Fruit fly (Drosophila melanogaster): ENCODE results near the gene muc.

muc gene

dm6 chr2L:7396962-7397361, 29.7 kb upstream of the muc start (continued):
- TF ChIP-seq fd102C (GFP tag; optimal IDR thresholded peaks at IDR 0.05) (no peak), nerfin-1 (tag; optimal IDR thresholded peaks at IDR 0.05) (no peak), sqz (GFP tag; optimal IDR thresholded peaks at IDR 0.05) (no peak), tx (GFP tag; optimal IDR thresholded peaks at IDR 0.05) (no peak), CG6689 (GFP tag; IDR thresholded peaks at IDR 0.05) (peak; percentile 73), CG15601 (tag; optimal IDR thresholded peaks at IDR 0.05) (no peak), ac (GFP tag; optimal IDR thresholded peaks at IDR 0.05) (no peak), E2f1 (GFP tag; IDR thresholded peaks at IDR 0.05) (peak; percentile 81), sr (GFP tag; IDR thresholded peaks at IDR 0.05) (peak; percentile 14; the same call in 1 of the 3 replicates), prd (optimal IDR thresholded peaks at IDR 0.05) (no peak), prd (GFP tag; IDR thresholded peaks at IDR 0.05) (peak; percentile 85), jing (GFP tag; optimal IDR thresholded peaks at IDR 0.05) (no peak), odd (GFP tag; optimal IDR thresholded peaks at IDR 0.05) (peak; percentile 18), CG18619 (GFP tag; optimal IDR thresholded peaks at IDR 0.05) (no peak), fru (optimal IDR thresholded peaks at IDR 0.05) (no peak), zen2 (GFP tag; IDR thresholded peaks at IDR 0.05; ENCODE audit: partially characterized antibody) (no peak), TFAM (GFP tag; optimal IDR thresholded peaks at IDR 0.05) (no peak), CG13624 (GFP tag; optimal IDR thresholded peaks at IDR 0.05) (peak; percentile 53), CG34422 (GFP tag; IDR thresholded peaks at IDR 0.05) (peak; percentile 77; the same call in 1 of the 3 replicates), chif (GFP tag; optimal IDR thresholded peaks at IDR 0.05) (peak; percentile 0 to 46), Dp (GFP tag; optimal IDR thresholded peaks at IDR 0.05) (no peak), Gsc (GFP tag; IDR thresholded peaks at IDR 0.05) (no peak), eyg (GFP tag; optimal IDR thresholded peaks at IDR 0.05) (no peak), Side (GFP tag; optimal IDR thresholded peaks at IDR 0.05) (peak; percentile 60), CG12744 (GFP tag; optimal IDR thresholded peaks at IDR 0.05) (peak; percentile 51), schlank (tag; optimal IDR thresholded peaks at IDR 0.05) (no peak), tin (GFP tag; optimal IDR thresholded peaks at IDR 0.05) (peak; percentile 51), Doc3 (GFP tag; IDR thresholded peaks at IDR 0.05; ENCODE audit: partially characterized antibody) (no peak), CG5245 (GFP tag; optimal IDR thresholded peaks at IDR 0.05) (no peak), fd64A (GFP tag; optimal IDR thresholded peaks at IDR 0.05) (no peak), luna (GFP tag; optimal IDR thresholded peaks at IDR 0.05) (no peak), danr (GFP tag; IDR thresholded peaks at IDR 0.05) (peak; percentile 51; the same call in 1 of the 2 replicates), CG18599 (GFP tag; optimal IDR thresholded peaks at IDR 0.05) (peak; percentile 83), Dip3 (GFP tag; optimal IDR thresholded peaks at IDR 0.05) (peak; percentile 19), lola (GFP tag; optimal IDR thresholded peaks at IDR 0.05) (peak in 1 of 3 experiments; percentile 33), CG15011 (GFP tag; optimal IDR thresholded peaks at IDR 0.05) (peak; percentile 18), Abd-B (GFP tag; optimal IDR thresholded peaks at IDR 0.05) (peak; percentile 73), CG1602 (GFP tag; optimal IDR thresholded peaks at IDR 0.05) (peak; percentile 42), klu (GFP tag; IDR thresholded peaks at IDR 0.05) (peak; percentile 58; the same call in 1 of the 2 replicates), CG8281 (tag; optimal IDR thresholded peaks at IDR 0.05) (peak; percentile 10), kni (GFP tag; optimal IDR thresholded peaks at IDR 0.05) (no peak), sd (tag; optimal IDR thresholded peaks at IDR 0.05) (peak; percentile 14), CG33557 (GFP tag; optimal IDR thresholded peaks at IDR 0.05) (no peak), CG4854 (GFP tag; optimal IDR thresholded peaks at IDR 0.05) (peak; percentile 31), CG7271 (tag; optimal IDR thresholded peaks at IDR 0.05) (no peak), CG10366 (GFP tag; IDR thresholded peaks at IDR 0.05) (peak; percentile 69), CG18011 (GFP tag; optimal IDR thresholded peaks at IDR 0.05) (peak; percentile 22), ind (GFP tag; optimal IDR thresholded peaks at IDR 0.05) (peak; percentile 73), MBD-R2 (GFP tag; IDR thresholded peaks at IDR 0.05) (peak; percentile 20; the same call in 1 of the 2 replicates), CG6175 (GFP tag; IDR thresholded peaks at IDR 0.05) (peak; percentile 67; the same call in 2 of the 3 replicates), Drgx (GFP tag; IDR thresholded peaks at IDR 0.05) (peak; percentile 80)

Measured in whole organism, embryonic.